Fruit fly (Drosophila melanogaster): ENCODE measurements around the gene ND-B16.6.

The ND-B16.6 gene

DNA sequence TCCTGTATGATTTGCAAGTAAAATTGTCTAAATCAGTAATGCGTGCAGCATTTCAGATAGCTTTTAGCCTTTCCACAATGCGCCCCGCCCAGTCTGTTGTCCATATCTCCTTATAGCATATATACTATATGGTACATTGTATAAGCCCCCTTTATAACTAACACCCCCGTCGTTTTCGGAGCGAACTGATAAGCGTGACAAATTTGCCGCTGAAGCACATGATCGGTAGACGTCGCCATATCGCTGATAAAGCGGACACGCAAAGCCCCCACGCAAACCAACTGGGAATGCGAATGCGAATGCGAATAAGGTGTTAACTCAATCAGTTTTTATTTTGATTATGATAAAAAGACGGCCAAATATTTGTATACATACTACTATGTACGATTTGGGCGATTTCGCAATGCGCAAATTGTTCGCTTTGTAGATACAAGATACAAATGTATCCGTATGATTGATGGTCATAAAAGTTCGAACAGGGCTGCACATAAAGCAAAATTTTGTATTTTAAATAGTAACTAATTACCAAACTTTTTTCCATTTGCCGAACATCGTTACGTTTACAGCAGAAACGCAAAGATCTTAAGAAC is 5.0 kb upstream of the ND-B16.6 start:
- TF ChIP-seq Rel (GFP tag; optimal IDR thresholded peaks at IDR 0.05) (no peak), Rel (tag; optimal IDR thresholded peaks at IDR 0.05) (peak; percentile 44), dsf (GFP tag; optimal IDR thresholded peaks at IDR 0.05; ENCODE audit: borderline replicate concordance) (no peak), dmrt93B (GFP tag; optimal IDR thresholded peaks at IDR 0.05) (no peak)

- TF ChIP-seq dmrt93B (GFP tag; optimal IDR thresholded peaks at IDR 0.05) (no peak), dl (GFP tag; optimal IDR thresholded peaks at IDR 0.05; ENCODE audit: insufficient read depth in 1 of 2, partially characterized antibody in 2 of 2) (no peak), tai (GFP tag; optimal IDR thresholded peaks at IDR 0.05) (no peak), CG9705 (GFP tag; optimal IDR thresholded peaks at IDR 0.05) (no peak), woc (GFP tag; optimal IDR thresholded peaks at IDR 0.05) (no peak), br (GFP tag; optimal IDR thresholded peaks at IDR 0.05) (no peak), dsf (GFP tag; optimal IDR thresholded peaks at IDR 0.05; ENCODE audit: borderline replicate concordance) (no peak), Hnf4 (GFP tag; optimal IDR thresholded peaks at IDR 0.05) (no peak), Hr78 (GFP tag; optimal IDR thresholded peaks at IDR 0.05) (no peak), Jra (GFP tag; optimal IDR thresholded peaks at IDR 0.05) (no peak), Rel (GFP tag; optimal IDR thresholded peaks at IDR 0.05) (no peak), Rel (tag; optimal IDR thresholded peaks at IDR 0.05) (no peak), h (GFP tag; optimal IDR thresholded peaks at IDR 0.05) (no peak), sv (GFP tag; optimal IDR thresholded peaks at IDR 0.05) (no peak), usp (GFP tag; optimal IDR thresholded peaks at IDR 0.05) (no peak), Dfd (GFP tag; optimal IDR thresholded peaks at IDR 0.05) (no peak), psq (GFP tag; optimal IDR thresholded peaks at IDR 0.05) (no peak), OdsH (GFP tag; optimal IDR thresholded peaks at IDR 0.05) (no peak), Vsx2 (GFP tag; optimal IDR thresholded peaks at IDR 0.05; ENCODE audit: partially characterized antibody) (no peak), sage (GFP tag; optimal IDR thresholded peaks at IDR 0.05) (no peak)
Observed at dm6 chrX:6354163-6354562, 4.0 kb upstream of the ND-B16.6 start.

DNA sequence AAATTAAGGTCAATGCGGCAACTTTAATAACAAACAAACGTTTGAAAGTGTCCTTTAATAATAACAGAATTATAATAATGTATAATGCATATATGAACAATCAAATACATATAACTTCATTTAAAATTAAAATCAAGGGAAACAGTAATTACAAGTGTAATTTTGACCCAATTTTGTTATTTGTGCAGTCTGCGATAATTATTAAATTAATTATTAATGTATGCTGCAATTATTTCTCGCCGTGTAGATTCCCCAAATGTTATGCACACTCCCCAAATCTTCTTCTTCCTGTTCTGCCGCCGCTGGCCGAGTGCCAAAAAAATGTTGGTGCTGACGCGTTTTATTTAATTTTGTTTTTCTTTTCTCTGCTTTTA is 3.4 kb upstream of the ND-B16.6 start:
- no peak for TF ChIP-seq Vsx2 (GFP tag; optimal IDR thresholded peaks at IDR 0.05; ENCODE audit: partially characterized antibody)
- no peak for TF ChIP-seq CrebA (GFP tag; optimal IDR thresholded peaks at IDR 0.05; ENCODE audit: borderline replicate concordance)
- TF ChIP-seq HLH106 (tag; optimal IDR thresholded peaks at IDR 0.05): peak; percentile 83
- no peak for TF ChIP-seq Jra (GFP tag; optimal IDR thresholded peaks at IDR 0.05)
- peak; percentile 36 for TF ChIP-seq ey (GFP tag; optimal IDR thresholded peaks at IDR 0.05)
- peak; percentile 77 for TF ChIP-seq rgr (GFP tag; optimal IDR thresholded peaks at IDR 0.05)
- no peak for TF ChIP-seq Hr78 (GFP tag; optimal IDR thresholded peaks at IDR 0.05)
- peak; percentile 66 for TF ChIP-seq sv (GFP tag; optimal IDR thresholded peaks at IDR 0.05)
- TF ChIP-seq dmrt93B (GFP tag; optimal IDR thresholded peaks at IDR 0.05): peak; percentile 70
- no peak for TF ChIP-seq GATAd (GFP tag; optimal IDR thresholded peaks at IDR 0.05)
- no peak for TF ChIP-seq Abd-B (GFP tag; optimal IDR thresholded peaks at IDR 0.05)
- TF ChIP-seq usp (GFP tag; optimal IDR thresholded peaks at IDR 0.05): no peak
- no peak for TF ChIP-seq N (GFP tag; optimal IDR thresholded peaks at IDR 0.05)
- no peak for TF ChIP-seq Hr83 (GFP tag; optimal IDR thresholded peaks at IDR 0.05; ENCODE audit: poor library complexity, severe bottlenecking)
- no peak for TF ChIP-seq pan (optimal IDR thresholded peaks at IDR 0.05)
- peak; percentile 45 for TF ChIP-seq CG9705 (GFP tag; optimal IDR thresholded peaks at IDR 0.05)
- TF ChIP-seq h (GFP tag; optimal IDR thresholded peaks at IDR 0.05): peak; percentile 67
- no peak for TF ChIP-seq CG32264 (GFP tag; optimal IDR thresholded peaks at IDR 0.05)
- TF ChIP-seq dl (GFP tag; optimal IDR thresholded peaks at IDR 0.05; ENCODE audit: insufficient read depth in 1 of 2, partially characterized antibody in 2 of 2): no peak
- no peak for TF ChIP-seq Myc (optimal IDR thresholded peaks at IDR 0.05)
- peak; percentile 52 for TF ChIP-seq fru (GFP tag; optimal IDR thresholded peaks at IDR 0.05)
- no peak for TF ChIP-seq dsf (GFP tag; optimal IDR thresholded peaks at IDR 0.05; ENCODE audit: borderline replicate concordance)
- TF ChIP-seq tai (GFP tag; optimal IDR thresholded peaks at IDR 0.05): peak; percentile 30
- no peak for TF ChIP-seq lola (GFP tag; optimal IDR thresholded peaks at IDR 0.05)
- peak; percentile 62 for TF ChIP-seq brk (GFP tag; optimal IDR thresholded peaks at IDR 0.05)
- peak; percentile 79 for TF ChIP-seq Dfd (GFP tag; optimal IDR thresholded peaks at IDR 0.05)
- TF ChIP-seq woc (GFP tag; optimal IDR thresholded peaks at IDR 0.05): peak; percentile 7
- peak; percentile 83 for TF ChIP-seq Sp1 (GFP tag; optimal IDR thresholded peaks at IDR 0.05)
- peak; percentile 40 for TF ChIP-seq Hnf4 (GFP tag; optimal IDR thresholded peaks at IDR 0.05)
- no peak for TF ChIP-seq Mio (GFP tag; optimal IDR thresholded peaks at IDR 0.05)
- peak; percentile 70 for TF ChIP-seq psq (GFP tag; optimal IDR thresholded peaks at IDR 0.05)
- TF ChIP-seq jim (GFP tag; optimal IDR thresholded peaks at IDR 0.05): no peak
- TF ChIP-seq Dif (GFP tag; optimal IDR thresholded peaks at IDR 0.05; ENCODE audit: partially characterized antibody): no peak
- peak; percentile 35 for TF ChIP-seq br (GFP tag; optimal IDR thresholded peaks at IDR 0.05)
- peak in 1 of 2 experiments; percentile 84 for TF ChIP-seq foxo (GFP tag; optimal IDR thresholded peaks at IDR 0.05)
- TF ChIP-seq Rel (GFP tag; optimal IDR thresholded peaks at IDR 0.05): no peak
- peak; percentile 31 for TF ChIP-seq Rel (tag; optimal IDR thresholded peaks at IDR 0.05)
- peak; percentile 30 for TF ChIP-seq sage (GFP tag; optimal IDR thresholded peaks at IDR 0.05)
- TF ChIP-seq OdsH (GFP tag; optimal IDR thresholded peaks at IDR 0.05): peak; percentile 75

All from whole organism, wandering third instar larva.